Worm (Caenorhabditis elegans) whole organism, early embryonic: Measurements from ENCODE around the gene Y54F10BM.9.

Experiments used
- F13C5.2 ChIP-seq: sonication (generic microtip); optimal IDR thresholded peaks from 2 replicates; lab custom pipeline; 2017; ENCODE audit warnings: mild to moderate bottlenecking, missing genetic modification characterization, inconsistent platforms, missing compliant biosample characterization
- ama-1 ChIP-seq: fragments of 150-350 bp; optimal IDR thresholded peaks from 2 replicates; lab custom pipeline; 2014
- flt-1 ChIP-seq: fragments of 200-800 bp; sonication (Bioruptor generic); IDR thresholded peaks from 2 replicates; pipeline ENCODE4 v1.3.6; 2022; ENCODE audit warnings: missing genetic modification characterization, missing compliant biosample characterization
- hnd-1 ChIP-seq: sonication (generic microtip); optimal IDR thresholded peaks from 2 replicates; lab custom pipeline; 2016; ENCODE audit warnings: missing genetic modification characterization, missing compliant biosample characterization
- pes-1 ChIP-seq: fragments of 200-800 bp; sonication (Bioruptor generic); IDR thresholded peaks from 2 replicates; pipeline ENCODE4 v1.3.6; 2022; ENCODE audit warnings: missing genetic modification reagents, missing genetic modification characterization, missing compliant biosample characterization

- TF ChIP-seq pes-1 (GFP tag; lab: Robert Waterston, UW) (no peak), flt-1 (GFP tag; lab: Robert Waterston, UW) (no peak), hnd-1 (tag; lab: Kevin White, UChicago) (no peak), ama-1 (no peak), F13C5.2 (tag; lab: Kevin White, UChicago) (no peak)
Observed at ce11 chrIII:2259329-2259728, 45.4 kb downstream of the Y54F10BM.9 start.
